Fruit fly (Drosophila melanogaster) whole organism, prepupa: ENCODE data around the gene CG14968.

Experiments
- Blimp-1 ChIP-seq: fragments of 200-800 bp; sonication (Bioruptor generic); optimal IDR thresholded peaks from 3 replicates; lab custom pipeline; 2017; ENCODE audit warnings: missing biosample characterization, missing genetic modification characterization, mild to moderate bottlenecking, moderate library complexity, missing genetic modification reagents
- CG11294 ChIP-seq: fragments of 200-800 bp; sonication (Bioruptor generic); IDR thresholded peaks from 2 replicates; pipeline ENCODE4 v1.3.6; 2022; ENCODE audit warnings: missing biosample characterization, missing genetic modification characterization
- CG11902 ChIP-seq: fragments of 200-800 bp; sonication (Bioruptor generic); optimal IDR thresholded peaks from 3 replicates; lab custom pipeline; 2016; ENCODE audit warnings: missing biosample characterization, missing genetic modification characterization
- CG15336 ChIP-seq: fragments of 200-800 bp; sonication (Bioruptor generic); IDR thresholded peaks from 2 replicates; pipeline ENCODE4 v1.3.6; 2022; ENCODE audit warnings: missing biosample characterization, missing genetic modification characterization
- CG1621 ChIP-seq: fragments of 200-800 bp; sonication (Bioruptor generic); optimal IDR thresholded peaks from 3 replicates; lab custom pipeline; 2018; ENCODE audit warnings: missing biosample characterization, mild to moderate bottlenecking, missing genetic modification characterization
- CG16779 ChIP-seq: fragments of 200-800 bp; sonication (Bioruptor generic); optimal IDR thresholded peaks from 3 replicates; lab custom pipeline; 2017; ENCODE audit warnings: missing biosample characterization, mild to moderate bottlenecking, missing genetic modification characterization
- CG3032 ChIP-seq: fragments of 200-800 bp; optimal IDR thresholded peaks from 2 replicates; lab custom pipeline; 2019; ENCODE audit warnings: missing biosample characterization, mild to moderate bottlenecking, missing genetic modification characterization, moderate library complexity
- CG31627 ChIP-seq: fragments of 200-800 bp; sonication (Bioruptor generic); optimal IDR thresholded peaks from 3 replicates; lab custom pipeline; 2016; ENCODE audit warnings: missing biosample characterization, missing genetic modification characterization
- CG32006 ChIP-seq: fragments of 200-800 bp; sonication (Bioruptor generic); optimal IDR thresholded peaks from 3 replicates; lab custom pipeline; 2017; ENCODE audit warnings: missing biosample characterization, mild to moderate bottlenecking, missing genetic modification characterization
- CG34406 ChIP-seq: fragments of 200-800 bp; sonication (Bioruptor generic); optimal IDR thresholded peaks from 3 replicates; lab custom pipeline; 2016; ENCODE audit warnings: missing biosample characterization, missing genetic modification characterization
- CG3919 ChIP-seq: fragments of 200-800 bp; sonication (Bioruptor generic); optimal IDR thresholded peaks from 3 replicates; lab custom pipeline; 2016; ENCODE audit warnings: missing biosample characterization, missing genetic modification characterization
- CG6163 ChIP-seq: fragments of 200-800 bp; sonication (Bioruptor generic); IDR thresholded peaks from 3 replicates; pipeline ENCODE4 v1.3.6; 2022; ENCODE audit warnings: missing biosample characterization, missing genetic modification characterization
- CG6276 ChIP-seq: fragments of 200-800 bp; sonication (Bioruptor generic); optimal IDR thresholded peaks from 2 replicates; lab custom pipeline; 2017; ENCODE audit warnings: missing biosample characterization, mild to moderate bottlenecking, missing genetic modification characterization
- CG6792 ChIP-seq: fragments of 200-800 bp; sonication (Bioruptor generic); optimal IDR thresholded peaks from 3 replicates; lab custom pipeline; 2016; ENCODE audit warnings: missing biosample characterization, missing genetic modification characterization
- CG6854 ChIP-seq: fragments of 200-800 bp; sonication (Bioruptor generic); optimal IDR thresholded peaks from 2 replicates; lab custom pipeline; 2017; ENCODE audit warnings: missing biosample characterization, mild to moderate bottlenecking, missing genetic modification characterization
- CG8119 ChIP-seq: fragments of 200-800 bp; sonication (Bioruptor generic); IDR thresholded peaks from 3 replicates; pipeline ENCODE4 v1.3.6; 2022; ENCODE audit warnings: missing biosample characterization, missing genetic modification characterization
- CG8319 ChIP-seq: fragments of 200-800 bp; sonication (Bioruptor generic); optimal IDR thresholded peaks from 3 replicates; lab custom pipeline; 2016; ENCODE audit warnings: missing biosample characterization, missing genetic modification characterization
- CG8632 ChIP-seq: fragments of 200-800 bp; sonication (Bioruptor generic); optimal IDR thresholded peaks from 3 replicates; lab custom pipeline; 2016; ENCODE audit warnings: missing biosample characterization, missing genetic modification characterization
- Eip75B ChIP-seq: fragments of 200-800 bp; sonication (Bioruptor generic); optimal IDR thresholded peaks from 3 replicates; lab custom pipeline; 2016; ENCODE audit warnings: missing biosample characterization, missing genetic modification characterization
- Eip78C ChIP-seq: fragments of 200-800 bp; sonication (Bioruptor generic); peaks from one replicate; lab custom pipeline; 2016; ENCODE audit warnings: missing biosample characterization, missing genetic modification characterization
- Ets21C ChIP-seq: fragments of 200-800 bp; sonication (Bioruptor generic); optimal IDR thresholded peaks from 3 replicates; lab custom pipeline; 2016; ENCODE audit warnings: missing biosample characterization, missing genetic modification characterization
- Ets96B ChIP-seq: fragments of 200-800 bp; optimal IDR thresholded peaks from 2 replicates; lab custom pipeline; 2019; ENCODE audit warnings: missing biosample characterization, mild to moderate bottlenecking, missing genetic modification characterization, moderate library complexity
- Gug ChIP-seq: fragments of 200-800 bp; sonication (Bioruptor generic); IDR thresholded peaks from 2 replicates; pipeline ENCODE4 v1.3.6; 2022; ENCODE audit warnings: missing biosample characterization, missing genetic modification characterization
- Hr38 ChIP-seq: sonication (Bioruptor generic); optimal IDR thresholded peaks from 2 replicates; lab custom pipeline; 2016; ENCODE audit warnings: missing biosample characterization, missing genetic modification characterization
- Hr4 ChIP-seq: fragments of 200-800 bp; sonication (Bioruptor generic); optimal IDR thresholded peaks from 3 replicates; lab custom pipeline; 2016; ENCODE audit warnings: missing biosample characterization, missing genetic modification characterization
- Met ChIP-seq: fragments of 200-800 bp; sonication (Bioruptor generic); optimal IDR thresholded peaks from 3 replicates; lab custom pipeline; 2016; ENCODE audit warnings: missing biosample characterization, missing genetic modification characterization
- Smox ChIP-seq: fragments of 200-800 bp; sonication (Bioruptor generic); optimal IDR thresholded peaks from 3 replicates; lab custom pipeline; 2016; ENCODE audit warnings: missing biosample characterization, missing genetic modification characterization
- Sox102F ChIP-seq: fragments of 200-800 bp; sonication (Bioruptor generic); optimal IDR thresholded peaks from 2 replicates; lab custom pipeline; 2016; ENCODE audit warnings: missing biosample characterization, mild to moderate bottlenecking, missing genetic modification characterization
- Sox14 ChIP-seq: fragments of 200-800 bp; sonication (Bioruptor generic); optimal IDR thresholded peaks from 3 replicates; lab custom pipeline; 2016; ENCODE audit warnings: missing biosample characterization, missing genetic modification characterization
- Sox15 ChIP-seq: fragments of 200-800 bp; sonication (Bioruptor generic); optimal IDR thresholded peaks from 3 replicates; lab custom pipeline; 2016; ENCODE audit warnings: missing biosample characterization, missing genetic modification characterization
- achi ChIP-seq: fragments of 200-800 bp; sonication (Bioruptor generic); optimal IDR thresholded peaks from 3 replicates; lab custom pipeline; 2016; ENCODE audit warnings: missing biosample characterization, missing genetic modification characterization
- acj6 ChIP-seq: fragments of 200-800 bp; sonication (Bioruptor generic); optimal IDR thresholded peaks from 3 replicates; lab custom pipeline; 2016; ENCODE audit warnings: missing biosample characterization, missing genetic modification characterization
- cyc ChIP-seq: fragments of 200-800 bp; sonication (Bioruptor generic); optimal IDR thresholded peaks from 3 replicates; lab custom pipeline; 2016; ENCODE audit warnings: missing biosample characterization, missing genetic modification characterization
- dac ChIP-seq: fragments of 200-800 bp; sonication (Bioruptor generic); optimal IDR thresholded peaks from 2 replicates; lab custom pipeline; 2017; ENCODE audit warnings: missing biosample characterization, mild to moderate bottlenecking, missing genetic modification characterization
- eg ChIP-seq: fragments of 200-800 bp; sonication (Bioruptor generic); IDR thresholded peaks from 3 replicates; pipeline ENCODE4 v1.3.6; 2022; ENCODE audit warnings: missing biosample characterization, missing genetic modification characterization
- esn ChIP-seq: fragments of 200-800 bp; sonication (Bioruptor generic); optimal IDR thresholded peaks from 2 replicates; lab custom pipeline; 2016; ENCODE audit warnings: missing biosample characterization, mild to moderate bottlenecking, missing genetic modification characterization, moderate library complexity
- fd59A ChIP-seq: fragments of 200-800 bp; sonication (Bioruptor generic); optimal IDR thresholded peaks from 2 replicates; lab custom pipeline; 2017; ENCODE audit warnings: missing biosample characterization, mild to moderate bottlenecking, missing genetic modification characterization, missing genetic modification reagents
- fd85E ChIP-seq: fragments of 200-800 bp; sonication (Bioruptor generic); optimal IDR thresholded peaks from 3 replicates; lab custom pipeline; 2016; ENCODE audit warnings: missing biosample characterization, missing genetic modification characterization
- fkh ChIP-seq: fragments of 200-800 bp; sonication (Bioruptor generic); optimal IDR thresholded peaks from 3 replicates; lab custom pipeline; 2017; ENCODE audit warnings: missing biosample characterization, mild to moderate bottlenecking, missing genetic modification characterization, moderate library complexity
- lz ChIP-seq: fragments of 200-800 bp; sonication (Bioruptor generic); optimal IDR thresholded peaks from 3 replicates; lab custom pipeline; 2016; ENCODE audit warnings: missing biosample characterization, missing genetic modification characterization
- salr ChIP-seq, 2 experiments: fragments of 200-800 bp; sonication (Bioruptor generic); optimal IDR thresholded peaks; 3 replicates each; lab custom pipeline; 2016 to 2018; ENCODE audit warnings: missing biosample characterization in 2 of 2, missing genetic modification characterization in 2 of 2, mild to moderate bottlenecking in 1 of 2
- spab ChIP-seq: fragments of 200-800 bp; sonication (Bioruptor generic); optimal IDR thresholded peaks from 2 replicates; lab custom pipeline; 2017; ENCODE audit warnings: missing biosample characterization, mild to moderate bottlenecking, missing genetic modification characterization, missing genetic modification reagents
- svp ChIP-seq: fragments of 200-800 bp; sonication (Bioruptor generic); peaks from one replicate; lab custom pipeline; 2016; ENCODE audit warnings: missing biosample characterization, missing genetic modification characterization
- vri ChIP-seq: fragments of 200-800 bp; sonication (Bioruptor generic); optimal IDR thresholded peaks from 3 replicates; lab custom pipeline; 2016; ENCODE audit warnings: missing biosample characterization, mild to moderate bottlenecking, missing genetic modification characterization

The CG14968 gene

DNA sequence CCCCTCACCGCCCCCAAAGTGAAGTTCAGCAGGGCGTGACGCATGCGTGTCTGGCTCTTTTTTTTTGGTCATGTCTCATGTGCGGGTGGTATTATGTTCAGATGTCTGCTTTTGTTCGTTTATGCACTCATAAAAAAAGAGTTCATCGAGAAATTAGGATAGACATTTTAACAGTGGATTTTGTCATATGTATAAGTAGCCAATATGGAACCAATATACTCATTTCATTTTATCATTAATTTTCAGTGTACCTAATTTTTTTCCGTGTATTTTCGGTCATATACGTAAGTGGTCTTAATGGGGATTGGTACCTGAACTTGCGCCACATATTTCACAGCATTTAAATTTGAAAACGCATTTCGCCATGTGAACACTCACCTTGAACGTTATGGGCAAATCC is 2.6 kb downstream of the CG14968 start (continued):
- TF ChIP-seq CG3032 (tag; lab: Kevin White, UChicago), result no peak
- TF ChIP-seq Met, result peak; percentile 62
- TF ChIP-seq Sox14, result peak; percentile 13
- TF ChIP-seq Eip75B (GFP tag; lab: Kevin White, UChicago), result no peak
- TF ChIP-seq CG34406 (GFP tag; lab: Kevin White, UChicago), result peak; percentile 47
- no peak for TF ChIP-seq Gug (GFP tag; lab: Robert Waterston, UW)
- TF ChIP-seq Smox (GFP tag; lab: Kevin White, UChicago), result peak; percentile 50
- peak; percentile 43 for TF ChIP-seq CG11902 (GFP tag; lab: Kevin White, UChicago)
- TF ChIP-seq Ets96B (tag; lab: Kevin White, UChicago), result peak; percentile 28
- peak; percentile 53 for TF ChIP-seq Hr4 (GFP tag; lab: Kevin White, UChicago)
- TF ChIP-seq salr (GFP tag; optimal IDR thresholded peaks at IDR 0.05; lab: Kevin White, UChicago), result no peak
- TF ChIP-seq esn (GFP tag; lab: Kevin White, UChicago), result peak; percentile 71
- TF ChIP-seq CG6163 (GFP tag; lab: Robert Waterston, UW), result no peak
- TF ChIP-seq CG16779 (tag; lab: Kevin White, UChicago), result no peak
- peak; percentile 35 for TF ChIP-seq Ets21C
- TF ChIP-seq CG1621, result no peak
- TF ChIP-seq fd59A (GFP tag; lab: Kevin White, UChicago), result no peak

DNA sequence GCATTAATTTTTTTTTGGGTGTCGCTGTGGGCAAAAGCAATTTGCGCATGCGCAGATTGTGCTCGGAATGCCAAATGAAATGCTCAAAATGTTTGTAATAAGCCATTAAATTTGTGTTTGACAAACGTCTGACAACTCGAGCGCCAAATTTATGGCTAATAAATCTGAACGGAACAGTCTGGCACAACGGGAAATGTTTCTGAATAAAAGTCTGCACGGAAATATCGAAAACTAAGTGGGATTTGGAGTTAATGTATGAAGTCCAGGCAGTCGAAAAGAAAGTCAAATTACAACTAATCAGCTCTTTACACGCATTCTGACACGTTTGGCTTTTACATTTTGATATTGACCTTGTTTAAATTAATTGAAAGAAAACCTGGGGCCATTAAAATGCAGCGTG is 11.8 kb downstream of the CG14968 start, which contains the start of gene CG12009:
Gene CG12009, plus strand, starts transcription at position 301 of the 400 bp plus-strand sequence.
- TF ChIP-seq cyc (GFP tag; lab: Kevin White, UChicago), result no peak
- no peak for TF ChIP-seq Ets96B (tag; lab: Kevin White, UChicago)
- no peak for TF ChIP-seq CG6854
- no peak for TF ChIP-seq CG11294 (GFP tag; lab: Robert Waterston, UW)
- no peak for TF ChIP-seq dac (GFP tag; lab: Kevin White, UChicago)
- no peak for TF ChIP-seq CG3032 (tag; lab: Kevin White, UChicago)
- no peak for TF ChIP-seq achi
- no peak for TF ChIP-seq fd59A (GFP tag; lab: Kevin White, UChicago)
- TF ChIP-seq spab (GFP tag; lab: Kevin White, UChicago), result no peak
- TF ChIP-seq Hr38 (GFP tag; lab: Kevin White, UChicago), result no peak
- TF ChIP-seq fd85E (GFP tag; lab: Kevin White, UChicago), result no peak
- TF ChIP-seq CG31627, result no peak
- no peak for TF ChIP-seq CG11902 (GFP tag; lab: Kevin White, UChicago)
- TF ChIP-seq Eip75B (GFP tag; lab: Kevin White, UChicago), result no peak
- no peak for TF ChIP-seq salr (GFP tag; optimal IDR thresholded peaks at IDR 0.05; lab: Kevin White, UChicago)

DNA sequence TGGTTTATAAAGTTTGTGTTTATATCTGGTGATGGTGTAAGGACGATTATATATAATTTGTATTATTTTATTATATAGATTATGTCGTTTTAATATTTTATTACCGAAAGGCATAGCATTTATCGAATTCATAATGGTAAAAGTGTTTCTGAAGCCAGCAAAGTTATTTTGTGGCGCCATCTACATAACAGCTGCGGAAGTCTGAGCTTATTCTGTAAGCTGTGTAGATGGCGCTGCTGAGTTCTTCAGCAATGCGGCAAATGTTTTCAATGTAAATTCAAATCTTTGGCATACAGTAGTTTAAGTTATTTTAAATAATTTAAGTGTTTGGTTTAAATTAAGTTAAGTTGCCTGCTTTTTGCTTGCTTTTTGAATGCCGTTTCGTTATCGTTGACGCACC is 14.5 kb downstream of the CG14968 start:
- TF ChIP-seq Sox102F (GFP tag; lab: Kevin White, UChicago) (no peak), Eip78C (peak; percentile 48), svp (GFP tag; lab: Kevin White, UChicago) (peak; percentile 5), CG3919 (GFP tag; lab: Kevin White, UChicago) (peak; percentile 28), eg (GFP tag; lab: Robert Waterston, UW) (no peak; the same call in 2 of the 3 replicates), cyc (GFP tag; lab: Kevin White, UChicago) (peak; percentile 24)
- TF ChIP-seq, all 60 proteins: peak for 4

DNA sequence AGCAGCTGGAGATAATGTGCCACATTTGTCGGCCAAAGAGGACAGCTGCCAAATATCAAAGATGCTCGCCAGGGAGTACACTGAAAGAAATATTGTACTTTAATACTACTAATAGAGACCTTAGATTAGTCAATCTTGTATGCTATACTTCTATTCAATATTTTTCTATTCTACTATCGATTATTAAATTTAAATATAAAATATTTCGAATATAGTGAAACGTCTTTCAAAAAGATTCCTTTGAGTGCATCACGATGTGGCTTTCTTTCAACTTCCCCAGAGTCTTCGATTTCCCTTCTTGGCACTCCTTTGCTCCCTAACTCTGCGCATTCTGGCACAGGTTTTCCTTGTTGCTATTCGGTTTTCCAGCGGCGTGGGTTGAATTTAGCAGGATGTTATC is 18.0 kb downstream of the CG14968 start:
- TF ChIP-seq Eip78C (peak; percentile 69), Hr38 (GFP tag; lab: Kevin White, UChicago) (no peak), spab (GFP tag; lab: Kevin White, UChicago) (no peak), Met (no peak), CG11294 (GFP tag; lab: Robert Waterston, UW) (no peak), CG3919 (GFP tag; lab: Kevin White, UChicago) (peak; percentile 10), CG15336 (GFP tag; lab: Robert Waterston, UW) (peak; percentile 41; the same call in 1 of the 2 replicates), acj6 (GFP tag; lab: Kevin White, UChicago) (no peak), svp (GFP tag; lab: Kevin White, UChicago) (peak; percentile 26), Hr4 (GFP tag; lab: Kevin White, UChicago) (peak; percentile 22), Sox102F (GFP tag; lab: Kevin White, UChicago) (no peak), Smox (GFP tag; lab: Kevin White, UChicago) (no peak), eg (GFP tag; lab: Robert Waterston, UW) (0 out of 3 replicates have a peak, but pooled peaks have one; percentile 26), Gug (GFP tag; lab: Robert Waterston, UW) (no peak), fkh (GFP tag; lab: Kevin White, UChicago) (no peak), CG32006 (GFP tag; lab: Kevin White, UChicago) (peak; percentile 52), CG8632 (GFP tag; lab: Kevin White, UChicago) (no peak), CG8319 (GFP tag; lab: Kevin White, UChicago) (no peak), Sox14 (no peak), CG31627 (no peak), lz (GFP tag; lab: Kevin White, UChicago) (no peak), CG6276 (GFP tag; lab: Kevin White, UChicago) (peak; percentile 8), CG6792 (GFP tag; lab: Kevin White, UChicago) (no peak), Sox15 (GFP tag; lab: Kevin White, UChicago) (no peak), Blimp-1 (GFP tag; lab: Kevin White, UChicago) (no peak), CG16779 (tag; lab: Kevin White, UChicago) (no peak), vri (GFP tag; lab: Kevin White, UChicago) (no peak), CG8119 (GFP tag; lab: Robert Waterston, UW) (peak; percentile 52; the same call in 2 of the 3 replicates)
